Worm (Caenorhabditis elegans): ENCODE measurements around the gene C31G12.3.

ce11 chrV:18161228-18161627 lies 23.8 kb upstream of the C31G12.3 start, which contains the start of gene C14A6.13:
- TF ChIP-seq sea-1 (GFP tag; conservative IDR thresholded peaks at IDR 0.05) = no peak
- TF ChIP-seq ama-1 (optimal IDR thresholded peaks at IDR 0.05) = no peak
- TF ChIP-seq tbx-11 (GFP tag; IDR thresholded peaks at IDR 0.05) = no peak
- no peak for TF ChIP-seq B0310.2 (tag; optimal IDR thresholded peaks at IDR 0.05)
- no peak for TF ChIP-seq pes-1 (GFP tag; IDR thresholded peaks at IDR 0.05)
- TF ChIP-seq flt-1 (GFP tag; IDR thresholded peaks at IDR 0.05) = no peak
- TF ChIP-seq hmbx-1 (tag; optimal IDR thresholded peaks at IDR 0.05) = no peak
- no peak for TF ChIP-seq tbx-37 (GFP tag; conservative IDR thresholded peaks at IDR 0.05)
- no peak for TF ChIP-seq ceh-13 (GFP tag; optimal IDR thresholded peaks at IDR 0.05)

Measured in whole organism, early embryonic.